Worm (Caenorhabditis elegans): Measurements from ENCODE around the gene W09D10.4.
A peak's percentile ranks its signal among the peaks of the same experiment; 100 is the strongest.
"Not testable (repeated sequence)": the region's sequence is repeated elsewhere in the genome, so short reads cannot be mapped to it uniquely, and the experiment has no call there.

Gene W09D10.4

DNA sequence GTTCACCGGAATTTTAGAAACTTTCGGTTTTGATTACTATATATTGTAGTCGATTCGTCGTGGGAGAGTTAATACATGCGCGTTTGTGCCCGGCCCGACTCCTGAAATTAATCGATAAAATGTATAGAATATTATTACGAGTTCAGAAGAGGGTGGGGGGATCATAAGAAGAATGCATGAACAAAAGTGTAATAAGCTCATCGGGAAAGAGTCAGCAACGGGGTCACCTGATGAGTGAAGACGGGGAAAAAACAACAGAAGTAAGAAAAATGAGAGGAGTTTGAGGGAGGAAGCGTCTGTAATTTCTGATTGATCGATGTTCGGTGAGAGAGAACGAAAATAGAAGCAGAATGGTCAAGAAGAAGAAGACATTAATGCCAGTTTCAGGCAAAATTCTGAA is at the start of gene W09D10.4:
Gene W09D10.4 (minus strand): TSS at position 101 of the 400 bp plus-strand sequence.
- no peak for TF ChIP-seq dao-5 (tag; optimal IDR thresholded peaks at IDR 0.05)
- TF ChIP-seq W03F9.2 (tag; optimal IDR thresholded peaks at IDR 0.05), result no peak
- no peak for TF ChIP-seq him-1 (tag; optimal IDR thresholded peaks at IDR 0.05)

DNA sequence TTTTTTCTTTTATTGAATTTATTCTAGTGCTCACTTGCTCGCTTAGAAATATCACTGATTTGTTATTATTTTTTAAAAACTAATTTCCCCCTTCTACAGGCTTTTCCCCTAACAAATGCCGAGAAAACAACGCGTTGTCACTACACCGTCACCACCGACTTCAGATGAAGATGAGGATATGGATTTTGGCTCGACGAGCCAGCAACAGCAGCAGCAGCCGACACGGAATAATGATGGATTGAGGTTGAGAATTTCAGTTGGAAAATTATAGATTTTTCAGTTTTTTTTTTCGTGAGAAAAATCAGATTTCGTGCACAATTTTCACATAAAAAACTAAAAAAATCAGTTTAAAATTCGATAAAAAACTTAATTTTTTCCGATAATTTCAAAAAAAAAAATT is 47.0 kb upstream of the W09D10.4 start, which contains the start of gene dpy-28:
Gene dpy-28 (plus strand): TSS at position 100 of the 400 bp plus-strand sequence.
- TF ChIP-seq W03F9.2 (tag; optimal IDR thresholded peaks at IDR 0.05) (no peak), him-1 (tag; optimal IDR thresholded peaks at IDR 0.05) (no peak), dao-5 (tag; optimal IDR thresholded peaks at IDR 0.05) (no peak)

DNA sequence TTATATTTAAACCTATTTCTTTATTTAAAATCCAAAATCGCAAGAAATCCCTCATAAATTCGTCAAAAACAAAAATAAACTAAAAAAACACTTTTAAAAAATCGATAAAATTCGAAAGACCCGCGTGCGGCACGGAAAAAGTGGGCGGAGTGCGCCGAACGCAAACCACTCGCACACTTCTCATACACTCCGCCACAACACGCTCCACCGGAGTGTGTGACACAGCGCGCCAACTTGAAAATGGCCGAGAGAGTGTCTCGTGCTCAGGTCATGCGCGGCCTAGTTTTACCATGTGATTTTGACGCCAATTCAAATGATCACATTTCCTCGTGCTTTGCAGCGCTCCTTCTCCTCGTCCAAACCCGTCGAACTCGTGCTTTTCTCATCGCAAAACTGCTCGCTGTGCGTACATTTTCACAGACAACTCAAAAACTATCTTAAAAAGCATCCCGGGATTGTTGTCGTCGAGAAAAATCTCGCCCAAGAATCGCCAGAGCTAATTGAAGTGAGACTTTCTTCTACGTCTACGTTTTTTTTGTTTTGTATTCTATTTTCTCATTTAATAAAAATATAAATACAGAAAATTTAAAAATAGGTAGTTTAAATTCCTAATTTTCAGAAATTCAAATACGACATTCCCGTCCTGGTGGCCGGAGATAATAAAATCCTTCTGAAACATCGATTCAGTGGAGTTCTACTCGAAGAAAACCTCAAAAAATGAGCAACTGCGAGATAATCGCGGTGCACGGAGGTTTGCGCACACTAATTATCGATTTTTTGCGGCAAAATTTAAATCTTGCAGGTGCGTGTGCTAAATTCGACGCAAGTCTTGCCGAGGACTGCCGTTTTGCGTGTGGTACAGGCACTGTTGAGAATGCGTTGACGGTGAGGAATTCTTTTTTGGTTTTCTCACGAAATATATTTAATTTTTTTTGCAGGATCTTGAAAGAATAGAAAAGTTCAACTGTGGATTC is 43.3 kb upstream of the W09D10.4 start, which contains the start of gene tasp-1:
Gene tasp-1 (plus strand): TSS at position 258 of the 974 bp plus-strand sequence.
- TF ChIP-seq W03F9.2 (tag; optimal IDR thresholded peaks at IDR 0.05) (peak; percentile 99), him-1 (tag; optimal IDR thresholded peaks at IDR 0.05) (peak; percentile 99), dao-5 (tag; optimal IDR thresholded peaks at IDR 0.05) (peak; percentile 89)

DNA sequence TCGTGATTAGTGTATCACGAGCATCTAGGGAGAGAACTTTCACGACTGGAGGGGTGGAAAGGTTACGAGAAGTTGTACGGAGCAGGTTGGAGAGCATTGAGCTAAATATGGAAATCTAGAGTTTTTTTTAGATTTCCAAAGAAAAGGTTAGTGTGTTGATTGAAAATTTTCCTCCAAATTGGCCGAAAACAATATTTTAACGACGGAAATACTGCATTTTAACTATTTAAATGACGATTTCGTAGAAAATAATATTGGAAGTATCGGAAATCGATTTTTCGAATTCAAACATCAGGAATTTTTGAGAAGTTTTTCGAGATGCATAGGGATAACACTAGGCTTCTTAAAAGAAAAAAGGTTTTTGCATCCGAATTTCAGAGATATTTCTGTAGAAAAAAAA is 42.4 kb upstream of the W09D10.4 start, which contains the start of gene K01G5.10:
Gene K01G5.10 (minus strand): TSS at position 101 of the 400 bp plus-strand sequence.
- TF ChIP-seq W03F9.2 (tag; optimal IDR thresholded peaks at IDR 0.05) (no peak), him-1 (tag; optimal IDR thresholded peaks at IDR 0.05) (no peak), dao-5 (tag; optimal IDR thresholded peaks at IDR 0.05) (no peak)

DNA sequence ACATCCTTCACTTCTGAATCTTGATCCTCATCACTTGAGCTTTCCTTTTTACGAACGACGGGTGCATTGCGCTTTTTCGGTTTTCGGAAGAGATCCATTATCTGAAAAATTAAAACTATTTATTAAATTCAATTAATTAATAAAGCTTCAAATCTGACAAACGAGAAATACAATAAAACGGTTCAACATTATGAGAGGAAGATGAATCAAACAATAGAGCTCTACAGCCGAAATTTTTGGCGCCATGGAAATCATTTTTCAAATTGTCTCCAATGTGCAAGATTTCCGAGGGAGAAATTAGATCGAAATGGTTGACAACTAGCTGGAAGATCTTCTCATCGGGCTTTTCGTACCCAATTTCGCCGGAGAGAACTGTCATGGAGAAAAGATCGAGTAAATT is 41.5 kb upstream of the W09D10.4 start, which contains the start of gene rnf-113:
Gene rnf-113 (minus strand): TSS at position 101 of the 400 bp plus-strand sequence.
- TF ChIP-seq dao-5 (tag; optimal IDR thresholded peaks at IDR 0.05) (no peak), him-1 (tag; optimal IDR thresholded peaks at IDR 0.05) (no peak), W03F9.2 (tag; optimal IDR thresholded peaks at IDR 0.05) (no peak)

DNA sequence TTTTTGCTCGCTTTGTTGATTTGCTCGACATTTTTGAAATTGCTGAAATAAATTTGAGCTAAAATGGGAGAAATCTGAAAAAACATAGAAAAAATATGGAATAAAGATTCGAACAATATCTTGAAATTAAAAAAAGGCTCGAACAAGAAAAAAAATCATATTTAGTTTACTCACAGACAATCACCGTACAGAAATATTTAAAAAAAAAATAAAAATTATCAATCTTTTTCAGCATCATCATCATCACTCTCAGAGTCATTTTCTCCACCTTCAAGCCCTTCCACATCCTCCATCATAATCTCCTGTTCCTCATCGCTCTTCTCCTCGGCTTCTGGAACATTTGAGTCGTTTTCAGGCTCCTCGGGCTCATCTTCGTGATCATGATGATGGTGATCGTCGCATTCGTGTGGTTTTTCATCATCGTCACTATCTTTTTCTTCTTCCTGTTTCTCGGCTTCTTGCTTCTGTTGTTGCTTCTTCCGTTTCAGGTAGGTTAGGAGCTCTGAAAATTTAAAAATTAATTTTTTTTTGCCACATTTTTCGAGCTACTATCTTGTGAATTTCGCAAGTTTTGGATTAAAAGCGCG is 39.6 kb upstream of the W09D10.4 start, which contains the start of gene hpl-2:
Gene hpl-2 (minus strand): TSS at position 51 of the 587 bp plus-strand sequence.
- TF ChIP-seq W03F9.2 (tag; optimal IDR thresholded peaks at IDR 0.05) (no peak), dao-5 (tag; optimal IDR thresholded peaks at IDR 0.05) (no peak), him-1 (tag; optimal IDR thresholded peaks at IDR 0.05) (no peak)

DNA sequence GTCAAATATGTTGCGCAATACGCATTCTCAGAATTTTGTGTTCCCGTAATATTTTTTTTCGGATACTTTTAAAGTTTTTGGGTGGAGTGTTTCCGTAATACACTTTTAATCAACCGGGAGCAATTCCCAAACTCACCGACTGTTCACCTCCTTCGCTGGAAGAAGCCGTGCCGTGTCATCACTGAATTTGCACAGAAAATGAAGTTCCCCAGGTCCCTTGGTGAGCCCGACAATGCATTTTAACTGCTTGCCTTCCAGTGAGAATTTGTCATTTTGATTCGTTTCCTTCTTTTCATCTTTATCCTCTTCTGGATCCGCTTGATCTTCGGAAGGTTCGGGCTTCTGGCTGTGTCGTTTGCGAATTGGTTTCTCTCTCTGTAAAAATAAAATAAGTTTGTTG is 38.4 kb upstream of the W09D10.4 start:
- TF ChIP-seq dao-5 (tag; optimal IDR thresholded peaks at IDR 0.05) (no peak), him-1 (tag; optimal IDR thresholded peaks at IDR 0.05) (no peak), W03F9.2 (tag; optimal IDR thresholded peaks at IDR 0.05) (no peak)

DNA sequence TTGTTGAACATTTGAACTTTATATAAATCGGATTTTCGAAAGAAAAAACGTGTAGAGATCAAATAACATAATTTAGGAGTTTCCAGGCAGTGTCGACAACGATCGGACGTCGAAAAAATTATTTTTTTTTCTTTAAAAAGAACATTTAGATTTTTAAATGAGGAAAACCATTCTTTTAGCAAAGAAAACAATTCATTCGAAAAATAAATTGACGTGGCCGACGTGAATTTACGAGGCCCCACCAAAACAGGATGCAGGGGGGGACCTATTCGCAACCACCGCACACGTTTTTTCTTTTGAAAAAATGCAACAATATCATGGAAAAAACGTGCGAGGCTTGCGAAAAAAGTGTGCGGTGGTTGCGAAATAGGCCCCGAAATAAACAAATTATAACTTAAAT is 34.1 kb upstream of the W09D10.4 start, which contains the start of gene enu-3.6:
Gene enu-3.6 (plus strand): TSS at position 392 of the 400 bp plus-strand sequence.
- TF ChIP-seq W03F9.2, him-1, dao-5 (tag; optimal IDR thresholded peaks at IDR 0.05): not testable (repeated sequence)

DNA sequence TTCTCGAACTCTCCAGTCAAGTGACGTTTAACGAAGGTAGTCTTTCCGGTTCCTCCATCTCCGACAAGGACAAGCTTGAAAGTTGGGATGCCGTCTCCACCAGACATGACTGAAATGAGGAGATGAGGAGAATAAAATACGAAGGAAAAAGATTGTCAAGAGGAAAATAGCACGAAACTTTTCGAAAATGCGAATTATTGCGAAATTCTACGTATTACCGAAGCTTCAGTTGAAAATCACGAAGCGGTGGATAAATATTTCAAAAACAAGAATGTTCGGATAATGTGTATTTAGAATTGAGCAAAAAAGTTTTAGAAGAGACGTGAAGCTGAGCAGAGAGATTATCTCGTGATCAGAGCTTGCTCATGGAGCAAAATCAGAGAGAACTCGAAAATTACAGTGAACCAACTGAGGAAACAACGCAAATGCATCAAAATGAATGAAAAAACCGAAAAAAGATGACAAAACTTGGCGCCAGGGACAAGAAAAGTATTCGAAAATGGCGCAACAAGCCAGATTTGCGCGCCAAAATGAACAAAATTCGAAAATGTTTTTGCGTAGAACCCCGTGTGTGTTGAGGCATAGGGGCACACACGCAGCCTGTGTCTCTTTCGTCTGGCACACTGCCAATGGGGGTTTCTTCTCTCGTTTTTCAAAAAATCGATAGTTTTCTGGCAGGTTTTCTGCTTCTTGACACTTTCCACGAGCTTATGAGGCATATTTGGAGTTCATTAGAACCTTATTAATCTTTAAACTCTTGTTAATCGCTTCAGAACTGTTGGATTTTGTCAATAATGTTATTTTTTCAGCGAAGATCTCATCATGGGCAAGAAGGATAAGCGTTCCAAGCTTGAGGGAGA is 31.9 kb upstream of the W09D10.4 start, which contains the start of the genes ran-1 and dkc-1:
Gene ran-1 (minus strand): TSS at position 109 of the 860 bp plus-strand sequence.
Gene dkc-1 (plus strand): TSS at position 810 of the 860 bp plus-strand sequence.
- TF ChIP-seq W03F9.2 (tag; optimal IDR thresholded peaks at IDR 0.05), result peak; percentile 87
- no peak for TF ChIP-seq dao-5 (tag; optimal IDR thresholded peaks at IDR 0.05)

DNA sequence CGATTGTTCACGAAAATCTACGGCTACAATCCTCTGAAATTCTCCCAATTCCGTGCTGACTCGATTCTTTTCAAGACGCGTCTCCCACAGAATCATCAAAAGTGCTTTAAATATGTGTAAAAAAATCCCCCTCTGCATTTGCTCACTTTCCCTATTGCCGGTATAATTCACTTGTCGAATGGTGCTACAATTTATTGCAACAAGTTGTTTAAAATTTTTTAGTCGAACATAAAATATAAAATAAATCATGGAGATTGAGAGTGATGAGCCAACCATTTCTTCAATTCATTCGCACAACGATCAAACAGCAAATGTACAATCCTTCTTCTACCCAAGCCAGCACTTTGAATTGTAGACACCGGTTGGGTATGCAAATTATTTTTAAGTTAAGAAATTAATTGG is 30.4 kb upstream of the W09D10.4 start:
- TF ChIP-seq him-1 (tag; optimal IDR thresholded peaks at IDR 0.05), result no peak
- peak; percentile 41 for TF ChIP-seq dao-5 (tag; optimal IDR thresholded peaks at IDR 0.05)
- TF ChIP-seq W03F9.2 (tag; optimal IDR thresholded peaks at IDR 0.05), result no peak

DNA sequence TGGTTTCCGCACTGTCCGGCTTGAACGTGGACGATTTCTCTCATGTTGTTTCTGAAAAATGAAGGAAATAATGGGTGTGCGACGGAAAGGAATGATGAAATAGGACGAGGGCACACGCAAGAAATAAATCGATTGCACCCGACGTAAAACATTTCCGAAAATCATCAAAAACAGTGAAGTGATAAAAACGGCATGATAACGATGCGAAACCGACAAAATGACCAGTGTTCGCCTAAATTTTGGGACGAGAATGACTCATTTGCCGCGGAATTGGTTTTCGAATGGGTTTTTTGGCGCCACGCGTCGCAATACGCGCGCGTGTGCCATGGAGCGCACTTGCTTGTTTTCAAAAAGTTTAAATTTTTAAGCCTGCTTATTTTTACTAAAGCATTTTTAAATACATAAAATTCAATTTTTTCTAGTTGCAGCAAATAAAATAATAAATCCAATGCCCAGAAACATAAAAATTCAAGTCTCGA is 26.4 kb upstream of the W09D10.4 start, which contains the start of the genes tbb-1 and rib-2:
Gene tbb-1 (minus strand): TSS at position 51 of the 479 bp plus-strand sequence.
Gene rib-2 (plus strand): TSS at position 429 of the 479 bp plus-strand sequence.
- no peak for TF ChIP-seq him-1 (tag; optimal IDR thresholded peaks at IDR 0.05)
- TF ChIP-seq dao-5 (tag; optimal IDR thresholded peaks at IDR 0.05), result no peak
- TF ChIP-seq W03F9.2 (tag; optimal IDR thresholded peaks at IDR 0.05), result peak; percentile 91

DNA sequence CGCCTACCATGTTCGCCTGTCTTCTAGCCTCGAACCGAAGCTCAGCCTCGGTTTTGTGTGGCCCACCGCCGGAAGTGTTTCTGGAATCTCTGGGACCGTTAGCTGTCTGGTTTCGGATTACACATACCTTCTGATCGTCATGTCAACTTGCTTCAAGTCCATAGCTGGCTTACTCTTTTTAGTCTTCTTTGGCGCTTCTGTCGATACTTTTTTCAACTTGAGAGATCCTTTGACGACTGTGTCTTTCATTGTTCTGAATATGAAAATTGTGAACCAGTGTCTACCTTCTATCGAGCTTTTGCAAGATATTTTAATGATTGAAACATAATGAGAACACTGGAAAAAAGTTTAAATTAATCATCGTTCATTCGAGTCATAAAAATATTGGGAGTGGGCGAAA is 24.5 kb upstream of the W09D10.4 start, which contains the start of gene K01G5.8:
Gene K01G5.8 (minus strand): TSS at position 255 of the 400 bp plus-strand sequence.
- TF ChIP-seq W03F9.2 (tag; optimal IDR thresholded peaks at IDR 0.05), result no peak
- no peak for TF ChIP-seq dao-5 (tag; optimal IDR thresholded peaks at IDR 0.05)
- TF ChIP-seq him-1 (tag; optimal IDR thresholded peaks at IDR 0.05), result no peak

Measured in whole organism, L4/young adult.